Fruit fly (Drosophila melanogaster) whole organism, pupa: ENCODE results near the gene CG3226.

Source experiments
- CG34367 ChIP-seq: fragments of 200-800 bp; sonication (Bioruptor generic); optimal IDR thresholded peaks from 2 replicates; lab custom pipeline; 2018; ENCODE audit warnings: missing biosample characterization, mild to moderate bottlenecking, missing genetic modification characterization
- Ets98B ChIP-seq: fragments of 200-800 bp; sonication (Bioruptor generic); IDR thresholded peaks from 2 replicates; pipeline ENCODE4 v1.3.6; 2022; ENCODE audit warnings: missing biosample characterization, missing genetic modification characterization
- fd96Ca ChIP-seq: fragments of 200-800 bp; sonication (Bioruptor generic); IDR thresholded peaks from 3 replicates; pipeline ENCODE4 v1.3.6; 2022; ENCODE audit warnings: missing biosample characterization, missing genetic modification characterization

dm6 chrX:6654198-6654831 is at the start of gene CG3226, which contains the start of gene Cdc7:
- TF ChIP-seq fd96Ca (GFP tag; lab: Robert Waterston, UW) (0 out of 3 replicates have a peak, but pooled peaks have one; percentile 8), Ets98B (GFP tag; lab: Robert Waterston, UW) (0 out of 2 replicates have a peak, but pooled peaks have one; percentile 33), CG34367 (peak; percentile 51)
